ENCODE assay signal across 5 fruit fly cellular contexts in the genomic region with DNA sequence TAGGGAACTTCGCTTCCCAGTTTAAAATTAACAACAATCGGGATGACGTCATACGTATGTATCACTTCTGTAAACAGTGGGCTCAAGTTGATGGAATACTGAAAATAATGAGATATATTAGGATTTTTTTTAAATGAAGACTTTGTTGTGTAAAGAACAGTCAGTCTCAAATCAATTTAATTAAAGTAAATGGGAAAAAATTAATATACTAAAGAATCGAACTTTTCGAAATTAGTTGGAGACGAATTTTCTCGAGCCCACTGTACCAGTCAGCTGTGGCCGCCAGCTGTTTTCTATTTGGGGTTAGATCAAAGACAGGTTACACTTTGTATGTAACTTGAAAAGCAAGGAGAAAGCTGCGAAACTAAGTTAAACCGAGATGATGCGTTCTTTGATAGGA.
TF ChIP-seq lines count a peak whose summit lies in the region.

TSS of gene CG1635 (plus strand) at position 300 of the 400 bp plus-strand sequence.

- TF ChIP-seq CTCF in whole organism, embryonic (GFP tag; optimal IDR thresholded peaks at IDR 0.05; lab: Kevin White, UChicago) = peak; percentile 79

TF ChIP-seq in whole organism, adult, 20 proteins besides CTCF, POLR2A, EP300 and RAD21 (continues in another document):
- TF ChIP-seq CG5204 (GFP tag; optimal IDR thresholded peaks at IDR 0.05; lab: Kevin White, UChicago) (peak; percentile 99), CG1620 (GFP tag; optimal IDR thresholded peaks at IDR 0.05; lab: Kevin White, UChicago) (peak; percentile 98), tj (GFP tag; optimal IDR thresholded peaks at IDR 0.05; lab: Kevin White, UChicago) (peak; percentile 94), toe (GFP tag; optimal IDR thresholded peaks at IDR 0.05; lab: Kevin White, UChicago) (peak; percentile 97), Mnt (GFP tag; optimal IDR thresholded peaks at IDR 0.05; lab: Kevin White, UChicago) (peak; percentile 98), CG11617 (GFP tag; optimal IDR thresholded peaks at IDR 0.05; lab: Kevin White, UChicago) (peak; percentile 100), CG7045 (GFP tag; optimal IDR thresholded peaks at IDR 0.05; lab: Kevin White, UChicago) (peak; percentile 99), kay (GFP tag; lab: Kevin White, UChicago; ENCODE audit: borderline replicate concordance) (peak; percentile 100), bab1 (GFP tag; optimal IDR thresholded peaks at IDR 0.05; lab: Kevin White, UChicago) (peak; percentile 100), CG33017 (tag; optimal IDR thresholded peaks at IDR 0.05; lab: Kevin White, UChicago) (peak; percentile 100), cnc (optimal IDR thresholded peaks at IDR 0.05; lab: Kevin White, UChicago) (no peak), CG14711 (tag; optimal IDR thresholded peaks at IDR 0.05; lab: Kevin White, UChicago) (peak; percentile 99), Crg-1 (GFP tag; optimal IDR thresholded peaks at IDR 0.05; lab: Kevin White, UChicago) (peak; percentile 98), Hr96 (GFP tag; optimal IDR thresholded peaks at IDR 0.05; lab: Kevin White, UChicago) (peak; percentile 98), CG12768 (GFP tag; optimal IDR thresholded peaks at IDR 0.05; lab: Kevin White, UChicago) (peak; percentile 100), CG7101 (tag; optimal IDR thresholded peaks at IDR 0.05; lab: Kevin White, UChicago) (peak; percentile 100), ovo (GFP tag; optimal IDR thresholded peaks at IDR 0.05; lab: Kevin White, UChicago) (peak; percentile 97)

TF ChIP-seq in whole organism, embryonic, 481 proteins besides CTCF, POLR2A, EP300 and RAD21 (continues in another document):
- TF ChIP-seq CG17612 (GFP tag; IDR thresholded peaks at IDR 0.05; lab: Robert Waterston, UW) (peak; percentile 98), fd64A (GFP tag; optimal IDR thresholded peaks at IDR 0.05; lab: Kevin White, UChicago) (peak; percentile 99), wek (GFP tag; optimal IDR thresholded peaks at IDR 0.05; lab: Kevin White, UChicago) (peak; percentile 95), HLH4C (GFP tag; IDR thresholded peaks at IDR 0.05; lab: Robert Waterston, UW; ENCODE audit: partially characterized antibody) (peak; percentile 32; the same call in 2 of the 3 replicates), da (GFP tag; optimal IDR thresholded peaks at IDR 0.05; lab: Kevin White, UChicago) (peak; percentile 97), CG9876 (GFP tag; optimal IDR thresholded peaks at IDR 0.05; lab: Kevin White, UChicago) (peak; percentile 88), jumu (GFP tag; optimal IDR thresholded peaks at IDR 0.05; lab: Kevin White, UChicago) (peak; percentile 97), CG4404 (GFP tag; IDR thresholded peaks at IDR 0.05; lab: Robert Waterston, UW) (peak; percentile 97), gsb-n (tag; optimal IDR thresholded peaks at IDR 0.05; lab: Kevin White, UChicago) (peak; percentile 100), zen (tag; optimal IDR thresholded peaks at IDR 0.05; lab: Kevin White, UChicago) (peak; percentile 99), z (GFP tag; IDR thresholded peaks at IDR 0.05; lab: Robert Waterston, UW) (peak; percentile 82), p53 (GFP tag; optimal IDR thresholded peaks at IDR 0.05; lab: Kevin White, UChicago) (peak; percentile 72), CG33213 (GFP tag; optimal IDR thresholded peaks at IDR 0.05; lab: Kevin White, UChicago) (peak; percentile 93), dm (GFP tag; optimal IDR thresholded peaks at IDR 0.05; lab: Kevin White, UChicago) (peak; percentile 97), Dip3 (GFP tag; optimal IDR thresholded peaks at IDR 0.05; lab: Kevin White, UChicago) (peak; percentile 99), CG3065 (GFP tag; optimal IDR thresholded peaks at IDR 0.05; lab: Kevin White, UChicago) (peak; percentile 95), unpg (GFP tag; optimal IDR thresholded peaks at IDR 0.05; lab: Kevin White, UChicago) (peak; percentile 100)

TF ChIP-seq in whole organism, prepupa, 60 proteins besides CTCF, POLR2A, EP300 and RAD21 (continues in another document):
- TF ChIP-seq Sox102F (GFP tag; optimal IDR thresholded peaks at IDR 0.05; lab: Kevin White, UChicago) = peak; percentile 99
- TF ChIP-seq CG6276 (GFP tag; optimal IDR thresholded peaks at IDR 0.05; lab: Kevin White, UChicago) = peak; percentile 100
- peak; percentile 98 for TF ChIP-seq OdsH (GFP tag; optimal IDR thresholded peaks at IDR 0.05; lab: Kevin White, UChicago)
- peak; percentile 97 for TF ChIP-seq Eip75B (GFP tag; optimal IDR thresholded peaks at IDR 0.05; lab: Kevin White, UChicago)
- TF ChIP-seq Hr39 (GFP tag; optimal IDR thresholded peaks at IDR 0.05; lab: Kevin White, UChicago) = peak; percentile 98
- peak; percentile 99 for TF ChIP-seq lz (GFP tag; optimal IDR thresholded peaks at IDR 0.05; lab: Kevin White, UChicago)
- TF ChIP-seq CG11762 (GFP tag; optimal IDR thresholded peaks at IDR 0.05; lab: Kevin White, UChicago; ENCODE audit: insufficient read depth) = peak; percentile 97
- TF ChIP-seq CG1621 (tag; optimal IDR thresholded peaks at IDR 0.05; lab: Kevin White, UChicago) = peak; percentile 96
- peak; percentile 99 for TF ChIP-seq CG32006 (GFP tag; optimal IDR thresholded peaks at IDR 0.05; lab: Kevin White, UChicago)
- no peak for TF ChIP-seq fkh (GFP tag; optimal IDR thresholded peaks at IDR 0.05; lab: Kevin White, UChicago)
- TF ChIP-seq eg (GFP tag; IDR thresholded peaks at IDR 0.05; lab: Robert Waterston, UW) = peak; percentile 100
- peak; percentile 98 for TF ChIP-seq topi (GFP tag; optimal IDR thresholded peaks at IDR 0.05; lab: Kevin White, UChicago)
- peak; percentile 98 for TF ChIP-seq Eip78C (GFP tag; lab: Kevin White, UChicago)
- TF ChIP-seq dac (GFP tag; optimal IDR thresholded peaks at IDR 0.05; lab: Kevin White, UChicago) = peak; percentile 98
- TF ChIP-seq CG8119 (GFP tag; IDR thresholded peaks at IDR 0.05; lab: Robert Waterston, UW) = peak; percentile 100
- peak; percentile 97 for TF ChIP-seq CG3032 (tag; optimal IDR thresholded peaks at IDR 0.05; lab: Kevin White, UChicago)
- peak; percentile 100 for TF ChIP-seq svp (GFP tag; lab: Kevin White, UChicago)
- TF ChIP-seq dsx (GFP tag; optimal IDR thresholded peaks at IDR 0.05; lab: Kevin White, UChicago; ENCODE audit: poor library complexity, severe bottlenecking) = peak; percentile 87

TF ChIP-seq in whole organism, pupa, 21 proteins besides CTCF, POLR2A, EP300 and RAD21 (continues in another document):
- TF ChIP-seq Snoo (tag; optimal IDR thresholded peaks at IDR 0.05; lab: Kevin White, UChicago) (peak; percentile 98), CG15710 (tag; optimal IDR thresholded peaks at IDR 0.05; lab: Kevin White, UChicago) (peak; percentile 98), Ets98B (GFP tag; IDR thresholded peaks at IDR 0.05; lab: Robert Waterston, UW) (peak; percentile 100), fd96Ca (GFP tag; IDR thresholded peaks at IDR 0.05; lab: Robert Waterston, UW) (peak; percentile 98), CG17806 (tag; optimal IDR thresholded peaks at IDR 0.05; lab: Kevin White, UChicago) (peak; percentile 98), rn (GFP tag; IDR thresholded peaks at IDR 0.05; lab: Robert Waterston, UW) (peak; percentile 98), CG14655 (GFP tag; optimal IDR thresholded peaks at IDR 0.05; lab: Kevin White, UChicago) (peak; percentile 99), CG9948 (tag; optimal IDR thresholded peaks at IDR 0.05; lab: Kevin White, UChicago) (peak; percentile 97), CG8301 (tag; optimal IDR thresholded peaks at IDR 0.05; lab: Kevin White, UChicago) (peak; percentile 100), Pif1A (GFP tag; optimal IDR thresholded peaks at IDR 0.05; lab: Kevin White, UChicago) (no peak), CG12605 (GFP tag; IDR thresholded peaks at IDR 0.05; lab: Robert Waterston, UW) (peak; percentile 100), EcR (GFP tag; optimal IDR thresholded peaks at IDR 0.05; lab: Kevin White, UChicago) (peak; percentile 49), Pif1B (GFP tag; optimal IDR thresholded peaks at IDR 0.05; lab: Kevin White, UChicago) (peak; percentile 97), CG32121 (GFP tag; IDR thresholded peaks at IDR 0.05; lab: Robert Waterston, UW) (peak; percentile 100), CG10348 (GFP tag; IDR thresholded peaks at IDR 0.05; lab: Robert Waterston, UW) (peak; percentile 97), CG34367 (tag; optimal IDR thresholded peaks at IDR 0.05; lab: Kevin White, UChicago) (peak; percentile 97), gl (tag; optimal IDR thresholded peaks at IDR 0.05; lab: Kevin White, UChicago) (peak; percentile 92), CG4496 (GFP tag; IDR thresholded peaks at IDR 0.05; lab: Robert Waterston, UW) (peak; percentile 100), D1 (tag; optimal IDR thresholded peaks at IDR 0.05; lab: Kevin White, UChicago) (no peak), CG8159 (tag; optimal IDR thresholded peaks at IDR 0.05; lab: Kevin White, UChicago) (peak; percentile 97)

TF ChIP-seq in whole organism, wandering third instar larva, 38 proteins besides CTCF, POLR2A, EP300 and RAD21 (continues in another document):
- peak; percentile 98 for TF ChIP-seq sv (GFP tag; optimal IDR thresholded peaks at IDR 0.05; lab: Kevin White, UChicago)
- TF ChIP-seq usp (GFP tag; optimal IDR thresholded peaks at IDR 0.05; lab: Kevin White, UChicago) = no peak
- no peak for TF ChIP-seq Myc (optimal IDR thresholded peaks at IDR 0.05; lab: Kevin White, UChicago)
- peak; percentile 99 for TF ChIP-seq br (GFP tag; optimal IDR thresholded peaks at IDR 0.05; lab: Kevin White, UChicago)
- TF ChIP-seq CG9705 (GFP tag; optimal IDR thresholded peaks at IDR 0.05; lab: Kevin White, UChicago) = peak; percentile 97
- TF ChIP-seq Dfd (GFP tag; optimal IDR thresholded peaks at IDR 0.05; lab: Kevin White, UChicago) = no peak
- TF ChIP-seq Rel (GFP tag; optimal IDR thresholded peaks at IDR 0.05; lab: Kevin White, UChicago) = peak; percentile 87
- TF ChIP-seq Rel (tag; optimal IDR thresholded peaks at IDR 0.05; lab: Kevin White, UChicago) = peak; percentile 92
- TF ChIP-seq dmrt93B (GFP tag; optimal IDR thresholded peaks at IDR 0.05; lab: Kevin White, UChicago) = peak; percentile 95
- peak; percentile 67 for TF ChIP-seq Hr83 (GFP tag; optimal IDR thresholded peaks at IDR 0.05; lab: Kevin White, UChicago; ENCODE audit: poor library complexity, severe bottlenecking)
- no peak for TF ChIP-seq sage (GFP tag; optimal IDR thresholded peaks at IDR 0.05; lab: Kevin White, UChicago)
- TF ChIP-seq N (GFP tag; optimal IDR thresholded peaks at IDR 0.05; lab: Kevin White, UChicago) = no peak
- TF ChIP-seq Dif (GFP tag; optimal IDR thresholded peaks at IDR 0.05; lab: Kevin White, UChicago; ENCODE audit: partially characterized antibody) = no peak
- peak; percentile 99 for TF ChIP-seq HLH106 (tag; optimal IDR thresholded peaks at IDR 0.05; lab: Kevin White, UChicago)
- no peak for TF ChIP-seq pan (optimal IDR thresholded peaks at IDR 0.05; lab: Kevin White, UChicago)
- TF ChIP-seq brk (GFP tag; optimal IDR thresholded peaks at IDR 0.05; lab: Kevin White, UChicago) = no peak
- TF ChIP-seq CrebA (GFP tag; optimal IDR thresholded peaks at IDR 0.05; lab: Kevin White, UChicago; ENCODE audit: borderline replicate concordance) = no peak
- TF ChIP-seq ey (GFP tag; optimal IDR thresholded peaks at IDR 0.05; lab: Kevin White, UChicago) = peak; percentile 97
- no peak for TF ChIP-seq jim (GFP tag; optimal IDR thresholded peaks at IDR 0.05; lab: Kevin White, UChicago)
- no peak for TF ChIP-seq dl (GFP tag; optimal IDR thresholded peaks at IDR 0.05; lab: Kevin White, UChicago; ENCODE audit: insufficient read depth in 1 of 2, partially characterized antibody in 2 of 2)
- TF ChIP-seq Hr78 (GFP tag; optimal IDR thresholded peaks at IDR 0.05; lab: Kevin White, UChicago) = no peak
